Worm (Caenorhabditis elegans): ENCODE results near the gene R08F11.7.

R08F11.7 gene

ce11 chrV:3799737-3800136 is 9.9 kb downstream of the R08F11.7 start:
- TF ChIP-seq ceh-82 (tag; optimal IDR thresholded peaks at IDR 0.05) (no peak), crh-2 (tag; optimal IDR thresholded peaks at IDR 0.05) (no peak)

ce11 chrV:3800378-3800777 is 10.5 kb downstream of the R08F11.7 start, which contains the start of gene srt-30:
Gene srt-30, minus strand, starts transcription at chrV:3800478.
- TF ChIP-seq ama-1 (optimal IDR thresholded peaks at IDR 0.05) (no peak), nhr-77 (tag; optimal IDR thresholded peaks at IDR 0.05) (no peak), lin-39 (tag; optimal IDR thresholded peaks at IDR 0.05) (no peak), nhr-10 (tag; optimal IDR thresholded peaks at IDR 0.05) (no peak), nhr-11 (tag; optimal IDR thresholded peaks at IDR 0.05) (no peak)

DNA sequence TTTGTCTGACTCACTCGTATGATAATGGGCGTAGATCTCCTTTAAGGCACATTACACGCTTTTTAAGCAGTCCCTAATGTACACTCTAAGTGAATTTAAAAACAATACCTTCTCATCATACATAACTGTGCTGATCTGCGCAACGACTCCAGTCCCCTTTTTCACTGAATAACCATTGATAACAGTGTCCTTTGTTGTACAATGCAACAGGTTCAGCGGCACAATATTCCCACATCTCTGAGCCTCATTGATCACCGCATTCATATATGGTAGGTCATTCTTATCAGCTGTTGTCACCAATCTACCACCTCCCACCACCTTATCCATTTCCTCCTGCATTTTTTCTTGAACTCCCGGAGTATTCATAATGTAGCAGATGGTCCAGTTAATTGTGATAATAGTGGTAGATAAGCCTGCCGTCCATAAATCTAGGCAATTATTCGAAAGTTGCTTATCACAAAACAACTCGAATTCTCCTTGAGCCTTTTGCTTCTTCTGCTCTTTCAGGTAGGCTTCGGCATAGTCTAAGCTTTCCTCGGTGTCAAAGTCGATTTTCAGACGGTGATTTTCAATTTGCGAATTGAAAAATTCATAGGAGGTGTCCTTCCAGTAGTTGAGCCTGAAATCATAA is 12.0 kb downstream of the R08F11.7 start:
- TF ChIP-seq ZK546.5 (tag; optimal IDR thresholded peaks at IDR 0.05) (no peak), nhr-77 (tag; optimal IDR thresholded peaks at IDR 0.05) (no peak), R02D3.7 (tag; optimal IDR thresholded peaks at IDR 0.05) (no peak), ztf-11 (tag; optimal IDR thresholded peaks at IDR 0.05) (no peak), unc-55 (GFP tag; optimal IDR thresholded peaks at IDR 0.05) (no peak), sma-3 (GFP tag; optimal IDR thresholded peaks at IDR 0.05) (no peak), sma-9 (GFP tag; optimal IDR thresholded peaks at IDR 0.05) (no peak), sma-9 (tag; optimal IDR thresholded peaks at IDR 0.05) (no peak), nhr-10 (tag; optimal IDR thresholded peaks at IDR 0.05) (no peak), nhr-11 (tag; optimal IDR thresholded peaks at IDR 0.05) (no peak), nhr-25 (tag; optimal IDR thresholded peaks at IDR 0.05) (no peak), lsy-2 (tag; optimal IDR thresholded peaks at IDR 0.05) (no peak), ztf-1 (GFP tag; conservative IDR thresholded peaks at IDR 0.05) (no peak), nhr-129 (tag; optimal IDR thresholded peaks at IDR 0.05) (no peak), elt-1 (tag; optimal IDR thresholded peaks at IDR 0.05) (no peak), crh-2 (tag; optimal IDR thresholded peaks at IDR 0.05) (no peak), nhr-12 (tag; optimal IDR thresholded peaks at IDR 0.05) (no peak), mab-5 (tag; optimal IDR thresholded peaks at IDR 0.05) (no peak)

ce11 chrV:3803343-3803742 is 13.5 kb downstream of the R08F11.7 start, which contains the start of gene cyp-33C8:
Gene cyp-33C8, minus strand, starts transcription at chrV:3803542.
- TF ChIP-seq mdl-1 (tag; optimal IDR thresholded peaks at IDR 0.05) (no peak), crh-2 (tag; optimal IDR thresholded peaks at IDR 0.05) (no peak), egl-27 (tag; optimal IDR thresholded peaks at IDR 0.05) (no peak), ceh-16 (tag; optimal IDR thresholded peaks at IDR 0.05) (no peak), nhr-129 (tag; optimal IDR thresholded peaks at IDR 0.05) (peak; percentile 95), lin-39 (tag; optimal IDR thresholded peaks at IDR 0.05) (no peak), aly-2 (tag; optimal IDR thresholded peaks at IDR 0.05) (no peak), fos-1 (tag; optimal IDR thresholded peaks at IDR 0.05) (peak; percentile 51), nhr-77 (tag; optimal IDR thresholded peaks at IDR 0.05) (no peak), unc-55 (GFP tag; optimal IDR thresholded peaks at IDR 0.05) (peak; percentile 52), sma-9 (GFP tag; optimal IDR thresholded peaks at IDR 0.05) (peak; percentile 71), sma-9 (tag; optimal IDR thresholded peaks at IDR 0.05) (no peak), nhr-21 (tag; optimal IDR thresholded peaks at IDR 0.05) (no peak), skn-1 (tag; optimal IDR thresholded peaks at IDR 0.05) (no peak), snpc-4 (tag; optimal IDR thresholded peaks at IDR 0.05) (no peak), ztf-11 (tag; optimal IDR thresholded peaks at IDR 0.05) (no peak), zag-1 (tag; optimal IDR thresholded peaks at IDR 0.05) (no peak), unc-39 (tag; optimal IDR thresholded peaks at IDR 0.05) (no peak), lin-13 (GFP tag; optimal IDR thresholded peaks at IDR 0.05) (no peak), peb-1 (tag; optimal IDR thresholded peaks at IDR 0.05) (no peak), nhr-23 (tag; optimal IDR thresholded peaks at IDR 0.05) (no peak), unc-62 (GFP tag; optimal IDR thresholded peaks at IDR 0.05) (no peak), mbf-1 (tag; optimal IDR thresholded peaks at IDR 0.05) (no peak), nhr-6 (tag; optimal IDR thresholded peaks at IDR 0.05) (no peak), nhr-25 (tag; optimal IDR thresholded peaks at IDR 0.05) (no peak), ZK546.5 (tag; optimal IDR thresholded peaks at IDR 0.05) (no peak), nhr-237 (tag; optimal IDR thresholded peaks at IDR 0.05) (no peak), elt-3 (tag; optimal IDR thresholded peaks at IDR 0.05) (no peak), sem-4 (tag; optimal IDR thresholded peaks at IDR 0.05) (no peak), alr-1 (tag; optimal IDR thresholded peaks at IDR 0.05) (no peak), dmd-4 (tag; optimal IDR thresholded peaks at IDR 0.05) (no peak), elt-1 (tag; optimal IDR thresholded peaks at IDR 0.05) (no peak), ama-1 (optimal IDR thresholded peaks at IDR 0.05) (no peak), F13H6.1 (tag; optimal IDR thresholded peaks at IDR 0.05) (no peak), nhr-12 (tag; optimal IDR thresholded peaks at IDR 0.05) (no peak), nhr-11 (tag; optimal IDR thresholded peaks at IDR 0.05) (no peak), Y55F3AM.14 (GFP tag; optimal IDR thresholded peaks at IDR 0.05) (no peak), gmeb-1 (tag; optimal IDR thresholded peaks at IDR 0.05) (no peak), C34F6.9 (tag; optimal IDR thresholded peaks at IDR 0.05) (peak; percentile 49), sma-3 (GFP tag; optimal IDR thresholded peaks at IDR 0.05) (no peak)

Data from whole organism, L2 larva.